Worm (Caenorhabditis elegans): ENCODE results near the gene srh-283.

srh-283 gene

ce11 chrV:17790191-17790590 is 25.0 kb downstream of the srh-283 start, which contains the start of gene srh-290:
Gene srh-290, plus strand, starts transcription at chrV:17790491.
- TF ChIP-seq elt-3 (tag; optimal IDR thresholded peaks at IDR 0.05) = no peak
- no peak for TF ChIP-seq nhr-2 (tag; optimal IDR thresholded peaks at IDR 0.05)
- no peak for TF ChIP-seq zip-8 (tag; optimal IDR thresholded peaks at IDR 0.05)
- TF ChIP-seq bed-3 (GFP tag; optimal IDR thresholded peaks at IDR 0.05) = no peak
- TF ChIP-seq cnd-1 (tag; optimal IDR thresholded peaks at IDR 0.05) = no peak
- no peak for TF ChIP-seq unc-120 (tag; optimal IDR thresholded peaks at IDR 0.05; ENCODE audit: poor library complexity, severe bottlenecking)
- TF ChIP-seq unc-62 (GFP tag; optimal IDR thresholded peaks at IDR 0.05) = no peak
- no peak for TF ChIP-seq ceh-43 (GFP tag; optimal IDR thresholded peaks at IDR 0.05)
- no peak for TF ChIP-seq sem-2 (GFP tag; optimal IDR thresholded peaks at IDR 0.05)
- no peak for TF ChIP-seq ces-1 (GFP tag; optimal IDR thresholded peaks at IDR 0.05)
- TF ChIP-seq unc-39 (tag; optimal IDR thresholded peaks at IDR 0.05) = no peak
- TF ChIP-seq ceh-83 (GFP tag; optimal IDR thresholded peaks at IDR 0.05) = no peak

- TF ChIP-seq lsy-2 (tag; optimal IDR thresholded peaks at IDR 0.05) = no peak
- TF ChIP-seq bed-3 (GFP tag; optimal IDR thresholded peaks at IDR 0.05) = no peak
- no peak for TF ChIP-seq mls-2 (tag; optimal IDR thresholded peaks at IDR 0.05)
- TF ChIP-seq ham-2 (GFP tag; optimal IDR thresholded peaks at IDR 0.05) = no peak
- TF ChIP-seq drap-1 (GFP tag; optimal IDR thresholded peaks at IDR 0.05) = no peak
- no peak for TF ChIP-seq flh-1 (GFP tag; optimal IDR thresholded peaks at IDR 0.05)
- TF ChIP-seq pha-4 (tag; optimal IDR thresholded peaks at IDR 0.05) = no peak
- TF ChIP-seq nhr-2 (tag; optimal IDR thresholded peaks at IDR 0.05) = no peak
- TF ChIP-seq snpc-4 (tag; optimal IDR thresholded peaks at IDR 0.05) = no peak
- no peak for TF ChIP-seq mab-5 (tag; optimal IDR thresholded peaks at IDR 0.05)
- no peak for TF ChIP-seq blmp-1 (tag; optimal IDR thresholded peaks at IDR 0.05)
- no peak for TF ChIP-seq unc-39 (tag; optimal IDR thresholded peaks at IDR 0.05)
- TF ChIP-seq mep-1 (tag; optimal IDR thresholded peaks at IDR 0.05) = no peak
- no peak for TF ChIP-seq tbx-8 (GFP tag; optimal IDR thresholded peaks at IDR 0.05)
These were observed 28.8 kb downstream of the srh-283 start, which contains the start of gene srh-289 for ce11 chrV:17793986-17794385. Gene srh-289, minus strand, starts transcription at chrV:17794086.

- TF ChIP-seq nhr-2 (tag; optimal IDR thresholded peaks at IDR 0.05) = no peak
- TF ChIP-seq mep-1 (tag; optimal IDR thresholded peaks at IDR 0.05) = no peak
- no peak for TF ChIP-seq lin-13 (tag; optimal IDR thresholded peaks at IDR 0.05)
- no peak for TF ChIP-seq ham-2 (GFP tag; optimal IDR thresholded peaks at IDR 0.05)
- TF ChIP-seq cnd-1 (tag; optimal IDR thresholded peaks at IDR 0.05) = no peak
- no peak for TF ChIP-seq lsy-2 (tag; optimal IDR thresholded peaks at IDR 0.05)
- TF ChIP-seq tbx-8 (GFP tag; optimal IDR thresholded peaks at IDR 0.05) = no peak
- TF ChIP-seq snpc-4 (tag; optimal IDR thresholded peaks at IDR 0.05) = no peak
- no peak for TF ChIP-seq unc-62 (GFP tag; optimal IDR thresholded peaks at IDR 0.05)
- no peak for TF ChIP-seq elt-1 (tag; optimal IDR thresholded peaks at IDR 0.05; ENCODE audit: borderline replicate concordance, insufficient read depth)
- no peak for TF ChIP-seq lin-32 (GFP tag; optimal IDR thresholded peaks at IDR 0.05)
- TF ChIP-seq ces-1 (GFP tag; optimal IDR thresholded peaks at IDR 0.05) = no peak
- TF ChIP-seq zip-8 (tag; optimal IDR thresholded peaks at IDR 0.05) = no peak
- no peak for TF ChIP-seq nhr-28 (tag; optimal IDR thresholded peaks at IDR 0.05)
- TF ChIP-seq nhr-12 (tag; optimal IDR thresholded peaks at IDR 0.05) = no peak
- no peak for TF ChIP-seq ztf-11 (tag; optimal IDR thresholded peaks at IDR 0.05)
These were observed 30.5 kb downstream of the srh-283 start, which contains the start of gene srh-288 for ce11 chrV:17795655-17796054. Gene srh-288, minus strand, starts transcription at chrV:17795755.

ce11 chrV:17798789-17799188 is 33.6 kb downstream of the srh-283 start, which contains the start of gene srx-18:
Gene srx-18, minus strand, starts transcription at chrV:17798889.
- no peak for TF ChIP-seq ceh-43 (GFP tag; optimal IDR thresholded peaks at IDR 0.05)
- no peak for TF ChIP-seq zip-8 (tag; optimal IDR thresholded peaks at IDR 0.05)
- no peak for TF ChIP-seq M03D4.4 (tag; optimal IDR thresholded peaks at IDR 0.05)
- no peak for TF ChIP-seq sptf-1 (tag; optimal IDR thresholded peaks at IDR 0.05)
- TF ChIP-seq snpc-4 (tag; optimal IDR thresholded peaks at IDR 0.05) = no peak
- TF ChIP-seq hlh-1 (tag; optimal IDR thresholded peaks at IDR 0.05) = no peak

ce11 chrV:17800538-17800937 is 35.4 kb downstream of the srh-283 start, which contains the start of gene srh-287:
Gene srh-287, plus strand, starts transcription at chrV:17800838.
- TF ChIP-seq drap-1 (GFP tag; optimal IDR thresholded peaks at IDR 0.05) = no peak
- no peak for TF ChIP-seq ceh-43 (GFP tag; optimal IDR thresholded peaks at IDR 0.05)
- no peak for TF ChIP-seq unc-120 (tag; optimal IDR thresholded peaks at IDR 0.05; ENCODE audit: poor library complexity, severe bottlenecking)
- no peak for TF ChIP-seq bed-3 (GFP tag; optimal IDR thresholded peaks at IDR 0.05)
- TF ChIP-seq ztf-11 (tag; optimal IDR thresholded peaks at IDR 0.05) = no peak
- TF ChIP-seq snpc-4 (tag; optimal IDR thresholded peaks at IDR 0.05) = no peak
- no peak for TF ChIP-seq unc-62 (GFP tag; optimal IDR thresholded peaks at IDR 0.05)
- no peak for TF ChIP-seq nhr-76 (tag; optimal IDR thresholded peaks at IDR 0.05)
- no peak for TF ChIP-seq mls-2 (tag; optimal IDR thresholded peaks at IDR 0.05)
- TF ChIP-seq elt-1 (tag; optimal IDR thresholded peaks at IDR 0.05; ENCODE audit: borderline replicate concordance, insufficient read depth) = no peak

Data from whole organism, mixed stage, embryonic.